Worm (Caenorhabditis elegans): ENCODE measurements around the gene cyp-25A1.

The cyp-25A1 gene

ce11 chrIII:3863814-3864507, 31.6 kb downstream of the cyp-25A1 start, which contains the start of gene acs-19:
TSS of gene acs-19 (plus strand) at chrIII:3864489.
- TF ChIP-seq elt-3 (tag; optimal IDR thresholded peaks at IDR 0.05) (no peak), ceh-43 (GFP tag; optimal IDR thresholded peaks at IDR 0.05) (peak; percentile 35), ces-1 (GFP tag; optimal IDR thresholded peaks at IDR 0.05) (peak; percentile 73)

- peak; percentile 85 for TF ChIP-seq bed-3 (GFP tag; optimal IDR thresholded peaks at IDR 0.05)
- TF ChIP-seq zip-8 (tag; optimal IDR thresholded peaks at IDR 0.05) = peak; percentile 10
- peak; percentile 99 for TF ChIP-seq drap-1 (GFP tag; optimal IDR thresholded peaks at IDR 0.05)
- peak; percentile 99 for TF ChIP-seq unc-120 (tag; optimal IDR thresholded peaks at IDR 0.05; ENCODE audit: poor library complexity, severe bottlenecking)
- TF ChIP-seq lin-32 (GFP tag; optimal IDR thresholded peaks at IDR 0.05) = peak; percentile 81
- TF ChIP-seq mab-5 (tag; optimal IDR thresholded peaks at IDR 0.05) = peak; percentile 86
- peak; percentile 99 for TF ChIP-seq sptf-1 (tag; optimal IDR thresholded peaks at IDR 0.05)
- peak; percentile 98 for TF ChIP-seq unc-39 (tag; optimal IDR thresholded peaks at IDR 0.05)
- peak; percentile 96 for TF ChIP-seq ceh-43 (GFP tag; optimal IDR thresholded peaks at IDR 0.05)
- TF ChIP-seq ceh-39 (tag; optimal IDR thresholded peaks at IDR 0.05) = peak; percentile 99
- TF ChIP-seq hlh-1 (tag; optimal IDR thresholded peaks at IDR 0.05) = peak; percentile 92
- TF ChIP-seq M03D4.4 (tag; optimal IDR thresholded peaks at IDR 0.05) = peak; percentile 98
- peak; percentile 97 for TF ChIP-seq ces-1 (GFP tag; optimal IDR thresholded peaks at IDR 0.05)
- TF ChIP-seq lin-13 (tag; optimal IDR thresholded peaks at IDR 0.05) = peak; percentile 100
- peak; percentile 79 for TF ChIP-seq nhr-2 (tag; optimal IDR thresholded peaks at IDR 0.05)
- peak; percentile 100 for TF ChIP-seq pha-4 (tag; optimal IDR thresholded peaks at IDR 0.05)
- peak; percentile 100 for TF ChIP-seq nhr-237 (tag; optimal IDR thresholded peaks at IDR 0.05)
- peak; percentile 98 for TF ChIP-seq nhr-12 (tag; optimal IDR thresholded peaks at IDR 0.05)
- peak; percentile 96 for TF ChIP-seq tbx-8 (GFP tag; optimal IDR thresholded peaks at IDR 0.05)
- TF ChIP-seq cnd-1 (tag; optimal IDR thresholded peaks at IDR 0.05) = peak; percentile 99
- TF ChIP-seq blmp-1 (tag; optimal IDR thresholded peaks at IDR 0.05) = peak; percentile 93
- TF ChIP-seq snpc-4 (tag; optimal IDR thresholded peaks at IDR 0.05) = no peak
- TF ChIP-seq unc-62 (GFP tag; optimal IDR thresholded peaks at IDR 0.05) = peak; percentile 97
- TF ChIP-seq mls-2 (tag; optimal IDR thresholded peaks at IDR 0.05) = peak; percentile 99
- peak; percentile 97 for TF ChIP-seq ham-2 (GFP tag; optimal IDR thresholded peaks at IDR 0.05)
- TF ChIP-seq mep-1 (tag; optimal IDR thresholded peaks at IDR 0.05) = peak; percentile 100
- TF ChIP-seq nhr-28 (tag; optimal IDR thresholded peaks at IDR 0.05) = peak; percentile 93
- TF ChIP-seq ztf-11 (tag; optimal IDR thresholded peaks at IDR 0.05) = peak; percentile 97
- TF ChIP-seq ceh-83 (GFP tag; optimal IDR thresholded peaks at IDR 0.05) = peak; percentile 97
- TF ChIP-seq elt-3 (tag; optimal IDR thresholded peaks at IDR 0.05) = peak; percentile 95
- peak; percentile 100 for TF ChIP-seq lsy-2 (tag; optimal IDR thresholded peaks at IDR 0.05)
- peak; percentile 14 for TF ChIP-seq nhr-76 (tag; optimal IDR thresholded peaks at IDR 0.05)
- TF ChIP-seq elt-1 (tag; optimal IDR thresholded peaks at IDR 0.05; ENCODE audit: borderline replicate concordance, insufficient read depth) = peak; percentile 90
- peak; percentile 78 for TF ChIP-seq flh-1 (GFP tag; optimal IDR thresholded peaks at IDR 0.05)
- TF ChIP-seq sem-2 (GFP tag; optimal IDR thresholded peaks at IDR 0.05) = peak; percentile 80
These were observed 35.0 kb downstream of the cyp-25A1 start, which contains the start of gene rpl-3 for ce11 chrIII:3867378-3867904. TSS of gene rpl-3 (plus strand) at chrIII:3867854.

ce11 chrIII:3867937-3868929, 35.8 kb downstream of the cyp-25A1 start:
- TF ChIP-seq M03D4.4 (tag; optimal IDR thresholded peaks at IDR 0.05) (no peak), ham-2 (GFP tag; optimal IDR thresholded peaks at IDR 0.05) (no peak), pha-4 (tag; optimal IDR thresholded peaks at IDR 0.05) (no peak), blmp-1 (tag; optimal IDR thresholded peaks at IDR 0.05) (no peak), nhr-237 (tag; optimal IDR thresholded peaks at IDR 0.05) (no peak), elt-3 (tag; optimal IDR thresholded peaks at IDR 0.05) (no peak), lsy-2 (tag; optimal IDR thresholded peaks at IDR 0.05) (no peak), ceh-43 (GFP tag; optimal IDR thresholded peaks at IDR 0.05) (no peak), sem-2 (GFP tag; optimal IDR thresholded peaks at IDR 0.05) (no peak)
